Fruit fly (Drosophila melanogaster) whole organism, embryonic: ENCODE measurements around the gene CG7906.

Source experiments
- Bdp1 ChIP-seq: fragments of 200-800 bp; sonication (Bioruptor generic); optimal IDR thresholded peaks from 3 replicates; lab custom pipeline; 2016; ENCODE audit warnings: missing biosample characterization, missing genetic modification characterization
- Bgb ChIP-seq: fragments of 200-800 bp; sonication (Bioruptor generic); IDR thresholded peaks from 2 replicates; pipeline ENCODE4 v1.3.6; 2022; ENCODE audit warnings: missing biosample characterization, missing genetic modification characterization; ENCODE audit not compliant: partially characterized antibody
- CG11085 ChIP-seq: fragments of 200-800 bp; sonication (Bioruptor generic); IDR thresholded peaks from 2 replicates; pipeline ENCODE4 v1.3.6; 2022; ENCODE audit warnings: missing biosample characterization, missing genetic modification characterization
- CG12071 ChIP-seq: fragments of 200-800 bp; sonication (Bioruptor generic); optimal IDR thresholded peaks from 3 replicates; lab custom pipeline; 2018; ENCODE audit warnings: missing biosample characterization, mild to moderate bottlenecking, missing genetic modification characterization
- CG12236 ChIP-seq: fragments of 200-800 bp; sonication (Bioruptor generic); optimal IDR thresholded peaks from 2 replicates; lab custom pipeline; 2016; ENCODE audit warnings: missing biosample characterization, missing genetic modification characterization
- CG12391 ChIP-seq: fragments of 200-800 bp; sonication (Bioruptor generic); optimal IDR thresholded peaks from 3 replicates; lab custom pipeline; 2018; ENCODE audit warnings: missing biosample characterization, mild to moderate bottlenecking, missing genetic modification characterization, moderate library complexity
- CG13287 ChIP-seq: fragments of 200-800 bp; sonication (Bioruptor generic); IDR thresholded peaks from 2 replicates; pipeline ENCODE4 v1.3.6; 2022; ENCODE audit warnings: missing biosample characterization, missing genetic modification characterization; ENCODE audit not compliant: partially characterized antibody
- CG15073 ChIP-seq: fragments of 200-800 bp; sonication (Bioruptor generic); optimal IDR thresholded peaks from 2 replicates; lab custom pipeline; 2016; ENCODE audit warnings: missing biosample characterization, missing genetic modification characterization
- CG1602 ChIP-seq: fragments of 200-800 bp; sonication (Bioruptor generic); optimal IDR thresholded peaks from 3 replicates; lab custom pipeline; 2016; ENCODE audit warnings: missing biosample characterization, missing genetic modification characterization
- CG16863 ChIP-seq: fragments of 200-800 bp; sonication (Bioruptor generic); optimal IDR thresholded peaks from 3 replicates; lab custom pipeline; 2016; ENCODE audit warnings: missing biosample characterization, missing genetic modification characterization
- CG1832 ChIP-seq: fragments of 200-800 bp; sonication (Bioruptor generic); optimal IDR thresholded peaks from 2 replicates; lab custom pipeline; 2017; ENCODE audit warnings: missing biosample characterization, mild to moderate bottlenecking, missing genetic modification characterization, inconsistent platforms
- CG18599 ChIP-seq: fragments of 200-800 bp; sonication (Bioruptor generic); optimal IDR thresholded peaks from 3 replicates; lab custom pipeline; 2017; ENCODE audit warnings: missing biosample characterization, missing genetic modification characterization, mild to moderate bottlenecking, moderate library complexity, missing genetic modification reagents
- CG3163 ChIP-seq: fragments of 200-800 bp; sonication (Bioruptor generic); optimal IDR thresholded peaks from 3 replicates; lab custom pipeline; 2016; ENCODE audit warnings: missing biosample characterization, missing genetic modification characterization
- CG3838 ChIP-seq: fragments of 200-800 bp; sonication (Bioruptor generic); optimal IDR thresholded peaks from 3 replicates; lab custom pipeline; 2016; ENCODE audit warnings: missing biosample characterization, missing genetic modification characterization
- CG4404 ChIP-seq: fragments of 200-800 bp; sonication (Bioruptor generic); IDR thresholded peaks from 2 replicates; pipeline ENCODE4 v1.3.6; 2022; ENCODE audit warnings: missing biosample characterization, missing genetic modification characterization
- CG6654 ChIP-seq: fragments of 200-800 bp; sonication (Bioruptor generic); optimal IDR thresholded peaks from 2 replicates; lab custom pipeline; 2017; ENCODE audit warnings: missing biosample characterization, mild to moderate bottlenecking, missing genetic modification characterization
- CG8944 ChIP-seq: fragments of 200-800 bp; sonication (Bioruptor generic); optimal IDR thresholded peaks from 3 replicates; lab custom pipeline; 2016; ENCODE audit warnings: missing biosample characterization, missing genetic modification characterization
- CG9437 ChIP-seq: fragments of 200-800 bp; sonication (Bioruptor generic); optimal IDR thresholded peaks from 2 replicates; lab custom pipeline; 2018; ENCODE audit warnings: missing biosample characterization, mild to moderate bottlenecking, missing genetic modification characterization
- CG9727 ChIP-seq: fragments of 200-800 bp; sonication (Bioruptor generic); optimal IDR thresholded peaks from 3 replicates; lab custom pipeline; 2017; ENCODE audit warnings: missing biosample characterization, mild to moderate bottlenecking, missing genetic modification characterization
- CG9932 ChIP-seq: fragments of 200-800 bp; sonication (Bioruptor generic); IDR thresholded peaks from 2 replicates; pipeline ENCODE4 v1.3.6; 2022; ENCODE audit warnings: missing biosample characterization, missing genetic modification characterization
- CkIIα-i1 ChIP-seq: fragments of 200-800 bp; sonication (Bioruptor generic); IDR thresholded peaks from 2 replicates; pipeline ENCODE4 v1.3.6; 2022; ENCODE audit warnings: missing biosample characterization, missing genetic modification characterization
- Dip3 ChIP-seq: fragments of 200-800 bp; sonication (Bioruptor generic); optimal IDR thresholded peaks from 3 replicates; lab custom pipeline; 2016; ENCODE audit warnings: missing biosample characterization, missing genetic modification characterization
- Dp ChIP-seq: fragments of 200-800 bp; sonication (Bioruptor generic); optimal IDR thresholded peaks from 2 replicates; lab custom pipeline; 2018; ENCODE audit warnings: missing biosample characterization, mild to moderate bottlenecking, missing genetic modification characterization, moderate library complexity
- GATAe ChIP-seq: fragments of 200-800 bp; sonication (Bioruptor generic); conservative IDR thresholded peaks from 2 replicates; pipeline ENCODE4 v1.3.6; 2022; ENCODE audit warnings: missing biosample characterization, missing genetic modification characterization
- Myb ChIP-seq: fragments of 200-800 bp; sonication (Bioruptor generic); optimal IDR thresholded peaks from 2 replicates; lab custom pipeline; 2016; ENCODE audit warnings: missing biosample characterization, missing genetic modification characterization
- Rfx ChIP-seq: fragments of 200-800 bp; sonication (Bioruptor generic); IDR thresholded peaks from 2 replicates; pipeline ENCODE4 v1.3.6; 2022; ENCODE audit warnings: missing biosample characterization, missing genetic modification characterization
- Sox102F ChIP-seq: fragments of 200-800 bp; sonication (Bioruptor generic); optimal IDR thresholded peaks from 2 replicates; lab custom pipeline; 2018; ENCODE audit warnings: missing biosample characterization, mild to moderate bottlenecking, missing genetic modification characterization, moderate library complexity
- Sry-δ ChIP-seq: fragments of 200-800 bp; sonication (Bioruptor generic); optimal IDR thresholded peaks from 2 replicates; lab custom pipeline; 2016; ENCODE audit warnings: missing biosample characterization, missing genetic modification characterization
- Ssrp ChIP-seq: fragments of 200-800 bp; sonication (Bioruptor generic); optimal IDR thresholded peaks from 2 replicates; lab custom pipeline; 2018; ENCODE audit warnings: missing biosample characterization, mild to moderate bottlenecking, missing genetic modification characterization, moderate library complexity
- Usf ChIP-seq: fragments of 200-800 bp; sonication (Bioruptor generic); optimal IDR thresholded peaks from 2 replicates; lab custom pipeline; 2017; ENCODE audit warnings: missing genotype, missing biosample characterization, missing genetic modification characterization
- bigmax ChIP-seq: fragments of 200-800 bp; sonication (Bioruptor generic); optimal IDR thresholded peaks from 2 replicates; lab custom pipeline; 2018; ENCODE audit warnings: missing biosample characterization, mild to moderate bottlenecking, missing genetic modification characterization
- cad ChIP-seq: fragments of >200 bp; optimal IDR thresholded peaks from 2 replicates; lab custom pipeline; 2017; ENCODE audit warnings: missing biosample characterization, missing genetic modification characterization
- crc ChIP-seq: fragments of 200-800 bp; sonication (Bioruptor generic); optimal IDR thresholded peaks from 2 replicates; lab custom pipeline; 2016; ENCODE audit warnings: missing biosample characterization, missing genetic modification characterization
- dati ChIP-seq: fragments of 200-800 bp; sonication (Bioruptor generic); IDR thresholded peaks from 2 replicates; pipeline ENCODE4 v1.3.6; 2022; ENCODE audit warnings: missing biosample characterization, missing genetic modification characterization
- dm ChIP-seq: fragments of 200-800 bp; sonication (Bioruptor generic); optimal IDR thresholded peaks from 3 replicates; lab custom pipeline; 2016; ENCODE audit warnings: missing biosample characterization, missing genetic modification characterization
- emc ChIP-seq: fragments of 200-800 bp; sonication (Bioruptor generic); optimal IDR thresholded peaks from 2 replicates; lab custom pipeline; 2016; ENCODE audit warnings: missing biosample characterization, missing genetic modification characterization
- en ChIP-seq: fragments of 200-800 bp; sonication (Bioruptor generic); optimal IDR thresholded peaks from 2 replicates; lab custom pipeline; 2016; ENCODE audit warnings: missing biosample characterization, missing genetic modification characterization
- gcm ChIP-seq: fragments of 200-800 bp; sonication (Bioruptor generic); optimal IDR thresholded peaks from 2 replicates; lab custom pipeline; 2019; ENCODE audit warnings: missing biosample characterization, mild to moderate bottlenecking, missing genetic modification characterization, moderate library complexity
- klu ChIP-seq: fragments of 200-800 bp; sonication (Bioruptor generic); IDR thresholded peaks from 2 replicates; pipeline ENCODE4 v1.3.6; 2022; ENCODE audit warnings: missing biosample characterization, missing genetic modification characterization
- lola ChIP-seq, 3 experiments: fragments of >200 bp in 2 of 3; fragments of 200-800 bp in 1 of 3; sonication (Bioruptor generic) in 1 of 3; optimal IDR thresholded peaks; 2 replicates each; lab custom pipeline; 2017 to 2019; ENCODE audit warnings: missing biosample characterization in 3 of 3, missing genetic modification characterization in 3 of 3, mild to moderate bottlenecking in 1 of 3, moderate library complexity in 1 of 3
- oc ChIP-seq: fragments of 200-800 bp; sonication (Bioruptor generic); optimal IDR thresholded peaks from 2 replicates; lab custom pipeline; 2018; ENCODE audit warnings: missing biosample characterization, mild to moderate bottlenecking, missing genetic modification characterization, moderate library complexity
- peb ChIP-seq: fragments of 200-800 bp; sonication (Bioruptor generic); IDR thresholded peaks from 2 replicates; pipeline ENCODE4 v1.3.6; 2022; ENCODE audit warnings: missing biosample characterization, missing genetic modification characterization
- repo ChIP-seq: fragments of 200-800 bp; sonication (Bioruptor generic); optimal IDR thresholded peaks from 2 replicates; lab custom pipeline; 2016; ENCODE audit warnings: missing biosample characterization, missing genetic modification characterization
- run ChIP-seq: fragments of 200-800 bp; sonication (Bioruptor generic); optimal IDR thresholded peaks from 3 replicates; lab custom pipeline; 2018; ENCODE audit warnings: missing biosample characterization, mild to moderate bottlenecking, missing genetic modification characterization
- sd ChIP-seq: fragments of 200-800 bp; sonication (Bioruptor generic); optimal IDR thresholded peaks from 3 replicates; lab custom pipeline; 2018; ENCODE audit warnings: missing biosample characterization, mild to moderate bottlenecking, missing genetic modification characterization, moderate library complexity
- stc ChIP-seq: fragments of 200-800 bp; sonication (Bioruptor generic); IDR thresholded peaks from 2 replicates; pipeline ENCODE4 v1.3.6; 2022; ENCODE audit warnings: missing biosample characterization, missing genetic modification characterization
- tap ChIP-seq: fragments of 200-800 bp; optimal IDR thresholded peaks from 3 replicates; lab custom pipeline; 2019; ENCODE audit warnings: missing biosample characterization, mild to moderate bottlenecking, missing genetic modification characterization, moderate library complexity
- usp ChIP-seq: fragments of >200 bp; optimal IDR thresholded peaks from 2 replicates; lab custom pipeline; 2017; ENCODE audit warnings: missing biosample characterization, missing genetic modification characterization
- vnd ChIP-seq: fragments of 200-800 bp; sonication (Bioruptor generic); IDR thresholded peaks from 3 replicates; pipeline ENCODE4 v1.3.6; 2022; ENCODE audit warnings: missing biosample characterization, missing genetic modification characterization; ENCODE audit not compliant: partially characterized antibody

The CG7906 gene

dm6 chr3L:14272109-14273070, 36.0 kb downstream of the CG7906 start (continued):
- TF ChIP-seq CG16863 (GFP tag; lab: Kevin White, UChicago) (peak; percentile 6), Dp (no peak), Ssrp (tag; lab: Kevin White, UChicago) (peak; percentile 95), GATAe (GFP tag; lab: Robert Waterston, UW) (0 out of 2 replicates have a peak, but pooled peaks have one; percentile 17), Myb (GFP tag; lab: Kevin White, UChicago) (no peak), CG13287 (no peak; the same call in 1 of the 2 replicates), CG12236 (GFP tag; lab: Kevin White, UChicago) (no peak), Usf (GFP tag; lab: Kevin White, UChicago) (peak; percentile 89), CG1832 (GFP tag; lab: Kevin White, UChicago) (no peak), stc (GFP tag; lab: Robert Waterston, UW) (peak; percentile 57), vnd (no peak), Rfx (GFP tag; lab: Robert Waterston, UW) (peak; percentile 74), bigmax (GFP tag; lab: Kevin White, UChicago) (no peak), CG15073 (GFP tag; lab: Kevin White, UChicago) (no peak), dm (GFP tag; lab: Kevin White, UChicago) (peak; percentile 9), peb (peak; percentile 24; the same call in 1 of the 2 replicates), CG6654 (no peak), emc (GFP tag; lab: Kevin White, UChicago) (no peak), CG9932 (GFP tag; lab: Robert Waterston, UW) (peak; percentile 47), CG9437 (peak; percentile 94), CG12071 (peak; percentile 54), usp (GFP tag; lab: Kevin White, UChicago) (no peak), CkIIα-i1 (GFP tag; lab: Robert Waterston, UW) (no peak), CG4404 (GFP tag; lab: Robert Waterston, UW) (peak; percentile 54), en (GFP tag; lab: Kevin White, UChicago) (no peak), CG18599 (GFP tag; lab: Kevin White, UChicago) (peak; percentile 87), Sry-δ (GFP tag; lab: Kevin White, UChicago) (no peak), CG9727 (GFP tag; lab: Kevin White, UChicago) (peak; percentile 78), klu (peak; percentile 61; the same call in 1 of the 2 replicates), Bgb (no peak), lola (GFP tag; optimal IDR thresholded peaks at IDR 0.05; lab: Kevin White, UChicago) (peak in 1 of 3 experiments; percentile 98), dati (no peak), Sox102F (peak; percentile 94), Bdp1 (GFP tag; lab: Kevin White, UChicago) (peak; percentile 43), CG11085 (GFP tag; lab: Robert Waterston, UW) (peak; percentile 58; the same call in 1 of the 2 replicates), CG1602 (GFP tag; lab: Kevin White, UChicago) (peak; percentile 90), Dip3 (GFP tag; lab: Kevin White, UChicago) (peak; percentile 11), crc (GFP tag; lab: Kevin White, UChicago) (no peak), tap (tag; lab: Kevin White, UChicago) (peak; percentile 81), gcm (GFP tag; lab: Kevin White, UChicago) (peak; percentile 94), CG3838 (GFP tag; lab: Kevin White, UChicago) (no peak), oc (tag; lab: Kevin White, UChicago) (peak; percentile 76), CG3163 (GFP tag; lab: Kevin White, UChicago) (peak; percentile 93), sd (tag; lab: Kevin White, UChicago) (peak; percentile 48), repo (GFP tag; lab: Kevin White, UChicago) (no peak), run (tag; lab: Kevin White, UChicago) (peak; percentile 87), cad (GFP tag; lab: Kevin White, UChicago) (no peak), CG8944 (GFP tag; lab: Kevin White, UChicago) (no peak), CG12391 (peak; percentile 94)
